Fruit fly (Drosophila melanogaster): ENCODE measurements around the gene CG32264.
A peak's percentile ranks its signal among the peaks of the same experiment; 100 is the strongest.

CG32264 gene

dm6 chr3L:3811089-3811488 lies 4.8 kb upstream of the CG32264 start, which contains the start of the genes CG32263 and PIG-B:
Gene CG32263 (minus strand): TSS chr3L:3811114.
Gene PIG-B (plus strand): TSS chr3L:3811263.
- peak; percentile 78 for TF ChIP-seq psq (GFP tag; optimal IDR thresholded peaks at IDR 0.05)
- TF ChIP-seq GATAd (GFP tag; optimal IDR thresholded peaks at IDR 0.05) = no peak
- peak; percentile 4 for TF ChIP-seq Myc (optimal IDR thresholded peaks at IDR 0.05)

dm6 chr3L:3809943-3810342 lies 3.7 kb upstream of the CG32264 start, which contains the start of gene CG32262:
Gene CG32262 (minus strand): TSS chr3L:3810196.
- TF ChIP-seq woc (GFP tag; optimal IDR thresholded peaks at IDR 0.05) = no peak
- TF ChIP-seq CrebA (GFP tag; optimal IDR thresholded peaks at IDR 0.05; ENCODE audit: borderline replicate concordance) = no peak

dm6 chr3L:3802677-3803076 lies 3.6 kb downstream of the CG32264 start:
- peak; percentile 75 for TF ChIP-seq tai (GFP tag; optimal IDR thresholded peaks at IDR 0.05)
- TF ChIP-seq ey (GFP tag; optimal IDR thresholded peaks at IDR 0.05) = peak; percentile 79
- TF ChIP-seq br (GFP tag; optimal IDR thresholded peaks at IDR 0.05) = peak; percentile 70
- TF ChIP-seq Vsx2 (GFP tag; optimal IDR thresholded peaks at IDR 0.05; ENCODE audit: partially characterized antibody) = no peak
- TF ChIP-seq Rel (GFP tag; optimal IDR thresholded peaks at IDR 0.05) = no peak
- no peak for TF ChIP-seq Rel (tag; optimal IDR thresholded peaks at IDR 0.05)
- peak; percentile 67 for TF ChIP-seq fru (GFP tag; optimal IDR thresholded peaks at IDR 0.05)
- TF ChIP-seq Hr83 (GFP tag; optimal IDR thresholded peaks at IDR 0.05; ENCODE audit: poor library complexity, severe bottlenecking) = peak; percentile 16
- no peak for TF ChIP-seq Myc (optimal IDR thresholded peaks at IDR 0.05)
- TF ChIP-seq Jra (GFP tag; optimal IDR thresholded peaks at IDR 0.05) = peak; percentile 3
- TF ChIP-seq Sp1 (GFP tag; optimal IDR thresholded peaks at IDR 0.05) = peak; percentile 64
- TF ChIP-seq OdsH (GFP tag; optimal IDR thresholded peaks at IDR 0.05) = peak; percentile 72
- TF ChIP-seq HLH106 (tag; optimal IDR thresholded peaks at IDR 0.05) = peak; percentile 71
- no peak for TF ChIP-seq Hr78 (GFP tag; optimal IDR thresholded peaks at IDR 0.05)
- peak; percentile 71 for TF ChIP-seq Hnf4 (GFP tag; optimal IDR thresholded peaks at IDR 0.05)
- peak in 1 of 2 experiments; percentile 76 for TF ChIP-seq foxo (GFP tag; optimal IDR thresholded peaks at IDR 0.05)
- TF ChIP-seq h (GFP tag; optimal IDR thresholded peaks at IDR 0.05) = peak; percentile 82
- TF ChIP-seq sv (GFP tag; optimal IDR thresholded peaks at IDR 0.05) = peak; percentile 71
- TF ChIP-seq psq (GFP tag; optimal IDR thresholded peaks at IDR 0.05) = peak; percentile 67
- peak; percentile 37 for TF ChIP-seq woc (GFP tag; optimal IDR thresholded peaks at IDR 0.05)
- peak; percentile 45 for TF ChIP-seq CG32264 (GFP tag; optimal IDR thresholded peaks at IDR 0.05)
- peak; percentile 80 for TF ChIP-seq rgr (GFP tag; optimal IDR thresholded peaks at IDR 0.05)
- TF ChIP-seq GATAd (GFP tag; optimal IDR thresholded peaks at IDR 0.05) = no peak

dm6 chr3L:3801813-3802212 lies 4.4 kb downstream of the CG32264 start:
- TF ChIP-seq lola (GFP tag; optimal IDR thresholded peaks at IDR 0.05) (no peak), pan (optimal IDR thresholded peaks at IDR 0.05) (no peak), Dif (GFP tag; optimal IDR thresholded peaks at IDR 0.05; ENCODE audit: partially characterized antibody) (no peak), woc (GFP tag; optimal IDR thresholded peaks at IDR 0.05) (no peak), Hnf4 (GFP tag; optimal IDR thresholded peaks at IDR 0.05) (no peak), h (GFP tag; optimal IDR thresholded peaks at IDR 0.05) (no peak), rgr (GFP tag; optimal IDR thresholded peaks at IDR 0.05) (no peak), usp (GFP tag; optimal IDR thresholded peaks at IDR 0.05) (no peak), sage (GFP tag; optimal IDR thresholded peaks at IDR 0.05) (no peak), fru (GFP tag; optimal IDR thresholded peaks at IDR 0.05) (no peak), GATAd (GFP tag; optimal IDR thresholded peaks at IDR 0.05) (no peak), foxo (GFP tag; optimal IDR thresholded peaks at IDR 0.05) (no peak), CrebA (GFP tag; optimal IDR thresholded peaks at IDR 0.05; ENCODE audit: borderline replicate concordance) (no peak)

- no peak for TF ChIP-seq rgr (GFP tag; optimal IDR thresholded peaks at IDR 0.05)
- no peak for TF ChIP-seq N (GFP tag; optimal IDR thresholded peaks at IDR 0.05)
- no peak for TF ChIP-seq psq (GFP tag; optimal IDR thresholded peaks at IDR 0.05)
- no peak for TF ChIP-seq dl (GFP tag; optimal IDR thresholded peaks at IDR 0.05; ENCODE audit: insufficient read depth in 1 of 2, partially characterized antibody in 2 of 2)
- TF ChIP-seq Dif (GFP tag; optimal IDR thresholded peaks at IDR 0.05; ENCODE audit: partially characterized antibody) = no peak
- TF ChIP-seq Myc (optimal IDR thresholded peaks at IDR 0.05) = no peak
- TF ChIP-seq Hr78 (GFP tag; optimal IDR thresholded peaks at IDR 0.05) = no peak
- TF ChIP-seq CrebA (GFP tag; optimal IDR thresholded peaks at IDR 0.05; ENCODE audit: borderline replicate concordance) = no peak
- no peak for TF ChIP-seq Rel (GFP tag; optimal IDR thresholded peaks at IDR 0.05)
- TF ChIP-seq Rel (tag; optimal IDR thresholded peaks at IDR 0.05) = no peak
- TF ChIP-seq CG9705 (GFP tag; optimal IDR thresholded peaks at IDR 0.05) = no peak
- no peak for TF ChIP-seq br (GFP tag; optimal IDR thresholded peaks at IDR 0.05)
- no peak for TF ChIP-seq brk (GFP tag; optimal IDR thresholded peaks at IDR 0.05)
- peak; percentile 8 for TF ChIP-seq fru (GFP tag; optimal IDR thresholded peaks at IDR 0.05)
- no peak for TF ChIP-seq Hnf4 (GFP tag; optimal IDR thresholded peaks at IDR 0.05)
- peak; percentile 2 for TF ChIP-seq h (GFP tag; optimal IDR thresholded peaks at IDR 0.05)
- no peak for TF ChIP-seq tai (GFP tag; optimal IDR thresholded peaks at IDR 0.05)
- TF ChIP-seq OdsH (GFP tag; optimal IDR thresholded peaks at IDR 0.05) = no peak
Measured at dm6 chr3L:3801343-3801742, 4.9 kb downstream of the CG32264 start.
